Fruit fly (Drosophila melanogaster): ENCODE measurements around the gene CG17260.

CG17260 gene

DNA sequence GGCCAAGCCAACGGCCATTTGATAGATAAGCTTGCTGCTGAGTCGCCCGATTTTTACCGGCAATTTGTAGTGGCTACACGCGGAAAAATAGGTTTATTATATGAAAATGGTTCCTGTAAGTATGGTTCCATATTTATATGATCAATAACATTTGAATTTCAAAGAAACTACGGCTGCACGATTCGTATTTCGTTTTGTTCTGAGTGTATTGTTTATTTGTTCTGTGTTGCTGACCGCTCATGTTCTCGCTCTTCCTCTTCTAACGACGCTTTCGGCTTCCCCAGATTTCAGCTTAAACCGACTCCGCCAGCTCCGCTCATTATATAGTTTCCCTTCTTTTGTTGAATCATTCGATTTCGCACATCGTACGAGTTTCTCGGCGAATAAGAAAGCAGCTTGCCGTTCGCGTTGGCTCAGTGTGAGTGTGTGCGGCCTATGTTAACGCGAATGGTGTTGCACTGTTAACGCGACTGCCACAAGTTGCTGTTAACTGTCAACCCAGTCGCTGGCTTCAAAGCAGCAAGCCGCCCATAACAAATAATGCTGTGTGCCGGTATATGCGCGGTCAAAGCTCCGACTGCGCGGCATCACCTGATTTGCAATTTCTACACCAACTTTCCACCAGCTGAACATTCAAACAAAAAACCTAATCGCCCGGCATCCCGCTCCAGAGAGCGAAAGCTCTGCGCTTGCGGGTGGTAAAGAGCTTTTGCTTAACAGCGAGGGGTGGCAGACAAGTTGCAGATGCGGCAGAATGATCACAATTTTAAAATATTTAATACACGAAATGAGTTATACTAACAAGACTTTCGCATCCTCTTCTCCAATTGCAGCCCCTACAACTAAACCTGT is 22.0 kb downstream of the CG17260 start:
- TF ChIP-seq CTCF (optimal IDR thresholded peaks at IDR 0.05) (no peak), CG8478 (optimal IDR thresholded peaks at IDR 0.05) (no peak)

DNA sequence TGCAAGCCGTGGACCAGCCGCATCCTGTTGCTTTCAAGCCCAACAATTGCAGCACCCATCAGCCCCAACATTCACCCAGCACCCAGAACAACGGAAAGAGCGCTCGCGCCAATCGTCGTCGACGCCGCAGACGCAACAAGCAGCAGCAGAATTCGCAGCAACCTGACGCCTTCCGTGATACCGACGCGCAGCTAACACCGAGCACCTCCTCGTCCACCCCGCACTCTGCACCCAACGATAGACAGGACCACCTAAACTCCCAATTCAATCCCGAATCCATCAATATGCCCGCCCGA is 22.5 kb downstream of the CG17260 start:
- TF ChIP-seq CG8478 (optimal IDR thresholded peaks at IDR 0.05) (no peak), CTCF (optimal IDR thresholded peaks at IDR 0.05) (no peak)

DNA sequence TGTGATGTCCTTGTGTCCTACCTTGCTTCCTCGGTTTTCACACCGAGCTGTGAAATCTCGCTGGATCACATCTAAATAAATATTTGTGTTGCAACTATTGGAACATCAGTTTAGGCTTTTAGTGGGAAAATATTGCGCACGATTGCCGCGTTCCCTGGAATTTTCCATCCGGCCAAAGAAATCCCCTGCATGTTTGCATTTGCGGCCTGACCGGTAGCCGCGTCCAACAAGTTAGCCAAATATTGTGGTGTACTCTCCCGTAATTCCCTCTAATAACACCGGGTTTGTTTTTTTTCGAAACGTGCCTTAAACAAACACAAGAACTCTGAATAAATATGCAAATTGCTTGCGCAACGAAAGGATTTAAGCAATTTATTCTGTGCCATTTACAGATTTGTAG is 41.7 kb downstream of the CG17260 start:
- TF ChIP-seq CTCF (optimal IDR thresholded peaks at IDR 0.05), result no peak
- no peak for TF ChIP-seq CG8478 (optimal IDR thresholded peaks at IDR 0.05)

DNA sequence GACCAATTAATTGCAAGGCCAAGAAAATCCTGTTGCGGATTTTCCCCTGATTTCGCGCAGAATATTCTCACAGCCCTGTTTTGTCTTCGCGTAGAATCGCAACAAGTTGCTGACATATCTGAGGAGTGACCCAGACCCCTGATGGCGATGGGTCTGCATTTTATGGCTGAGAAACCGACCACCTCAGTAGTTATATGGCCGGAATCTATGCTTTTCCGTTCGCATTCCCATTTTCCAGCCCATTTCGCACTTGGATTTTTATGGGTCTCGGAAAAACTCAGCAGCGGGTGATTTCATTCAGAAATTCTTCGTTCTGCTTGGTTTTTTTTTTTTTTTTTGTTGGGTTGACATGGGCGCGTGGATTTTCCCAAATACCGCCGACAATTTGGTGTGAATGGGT is 45.9 kb downstream of the CG17260 start:
- TF ChIP-seq CTCF (optimal IDR thresholded peaks at IDR 0.05), result no peak

DNA sequence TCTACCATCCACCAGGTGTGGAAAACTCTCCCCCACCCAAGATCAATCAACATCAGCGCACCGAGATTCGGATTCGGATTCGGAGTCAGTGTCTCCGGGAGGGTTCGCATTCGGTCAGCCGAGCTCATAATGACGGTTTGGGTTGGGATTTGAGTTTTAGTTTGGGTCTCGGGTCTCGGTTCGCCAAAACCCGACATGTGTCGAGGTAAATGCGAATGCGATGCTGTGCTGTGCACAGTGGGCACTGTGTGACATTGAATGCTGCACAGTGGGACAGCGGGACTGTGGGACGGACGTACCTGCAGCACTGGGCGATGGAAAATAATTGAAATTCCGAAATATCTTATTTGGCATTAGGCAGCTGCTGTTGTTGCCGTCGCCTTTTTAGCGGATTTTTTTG is 46.5 kb downstream of the CG17260 start:
- no peak for TF ChIP-seq CG8478 (optimal IDR thresholded peaks at IDR 0.05)
- no peak for TF ChIP-seq CTCF (optimal IDR thresholded peaks at IDR 0.05)

DNA sequence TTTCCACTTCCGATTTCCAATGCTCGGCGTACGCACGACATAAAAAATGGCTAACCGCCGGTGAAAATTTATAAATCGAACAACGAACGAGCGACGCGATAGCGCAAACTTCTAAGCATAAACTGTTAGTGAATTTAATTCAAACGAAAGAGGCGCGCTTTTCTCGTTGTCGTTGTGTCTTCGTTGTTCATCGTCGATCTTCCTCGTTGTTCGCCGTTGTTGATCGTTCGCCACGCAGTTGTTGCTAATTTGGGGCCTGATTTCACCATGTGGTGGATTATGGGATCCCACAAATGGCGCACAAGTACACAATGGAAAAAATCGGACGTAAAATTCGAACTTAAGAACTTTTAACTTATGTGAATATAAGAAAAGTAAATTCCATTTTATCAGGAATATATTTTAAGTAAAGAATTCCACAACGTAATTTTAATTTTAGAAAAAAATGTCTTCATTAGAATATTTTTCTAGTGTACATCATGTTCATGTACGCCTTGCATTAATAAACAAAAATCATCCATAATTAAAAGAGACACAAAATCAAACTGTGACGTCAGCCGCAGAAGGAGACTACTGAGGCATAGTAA is 49.4 kb downstream of the CG17260 start:
- no peak for TF ChIP-seq CTCF (optimal IDR thresholded peaks at IDR 0.05)
- TF ChIP-seq CG8478 (optimal IDR thresholded peaks at IDR 0.05), result no peak
